Fruit fly (Drosophila melanogaster): Measurements from ENCODE around the gene Smvt.
A peak's percentile ranks its signal among the peaks of the same experiment; 100 is the strongest.

DNA sequence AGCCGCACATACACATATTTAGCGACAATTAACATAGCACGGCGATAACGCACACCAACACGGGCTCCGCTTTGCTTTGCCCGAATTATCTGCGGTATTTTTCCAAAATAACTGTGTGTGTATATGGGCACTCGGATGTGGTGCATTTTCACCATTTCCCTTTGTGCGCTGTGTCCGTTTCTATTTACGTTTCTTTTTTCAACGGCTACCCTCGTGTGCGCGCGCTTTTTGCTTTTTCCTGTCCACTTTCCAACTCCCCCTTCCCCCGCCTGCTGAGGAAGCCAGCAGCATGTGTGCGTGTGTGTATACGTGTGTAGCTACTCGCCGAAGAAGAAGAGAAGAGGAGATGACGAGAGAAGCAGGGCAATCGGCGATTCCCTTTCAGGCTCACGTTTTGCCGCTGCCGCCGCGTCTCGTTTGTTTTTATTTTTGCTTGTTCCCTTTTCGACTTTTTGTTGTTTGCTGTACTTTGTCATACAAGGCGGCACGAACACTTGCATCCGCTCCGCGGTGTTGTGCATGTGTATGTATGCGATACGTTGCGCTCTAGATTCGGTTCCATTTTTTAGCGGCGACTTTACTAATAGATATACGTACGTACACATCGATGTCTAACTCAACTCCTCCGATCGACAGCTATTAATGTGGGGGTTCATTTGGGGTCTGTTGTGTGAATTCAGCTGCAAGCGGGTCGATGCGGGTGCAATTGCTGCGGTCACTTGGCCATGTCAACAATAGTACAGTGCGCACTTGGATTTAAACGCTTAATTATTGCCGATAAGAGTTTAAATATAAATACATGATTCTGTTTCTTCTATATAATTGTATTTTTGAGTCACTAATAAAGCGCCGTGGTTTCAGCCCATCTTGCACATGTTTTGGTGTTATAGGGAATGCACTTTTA, 13.0 kb downstream of the Smvt start:
- TF ChIP-seq jim (GFP tag; optimal IDR thresholded peaks at IDR 0.05), result no peak
- no peak for TF ChIP-seq pan (optimal IDR thresholded peaks at IDR 0.05)
- peak; percentile 18 for TF ChIP-seq br (GFP tag; optimal IDR thresholded peaks at IDR 0.05)
- TF ChIP-seq Abd-B (GFP tag; optimal IDR thresholded peaks at IDR 0.05), result no peak

All from whole organism, wandering third instar larva.